Fruit fly (Drosophila melanogaster) whole organism, prepupa: ENCODE measurements around the gene CG33293.

ENCODE experiments used
- Blimp-1 ChIP-seq: fragments of 200-800 bp; sonication (Bioruptor generic); optimal IDR thresholded peaks from 3 replicates; lab custom pipeline; 2017; ENCODE audit warnings: missing biosample characterization, missing genetic modification characterization, mild to moderate bottlenecking, moderate library complexity, missing genetic modification reagents
- CG11762 ChIP-seq: fragments of 200-800 bp; sonication (Bioruptor generic); optimal IDR thresholded peaks from 3 replicates; lab custom pipeline; 2016; ENCODE audit warnings: missing biosample characterization, missing genetic modification characterization; ENCODE audit not compliant: insufficient read depth
- CG15336 ChIP-seq: fragments of 200-800 bp; sonication (Bioruptor generic); IDR thresholded peaks from 2 replicates; pipeline ENCODE4 v1.3.6; 2022; ENCODE audit warnings: missing biosample characterization, missing genetic modification characterization
- CG16779 ChIP-seq: fragments of 200-800 bp; sonication (Bioruptor generic); optimal IDR thresholded peaks from 3 replicates; lab custom pipeline; 2017; ENCODE audit warnings: missing biosample characterization, mild to moderate bottlenecking, missing genetic modification characterization
- CG3032 ChIP-seq: fragments of 200-800 bp; optimal IDR thresholded peaks from 2 replicates; lab custom pipeline; 2019; ENCODE audit warnings: missing biosample characterization, mild to moderate bottlenecking, missing genetic modification characterization, moderate library complexity
- CG31627 ChIP-seq: fragments of 200-800 bp; sonication (Bioruptor generic); optimal IDR thresholded peaks from 3 replicates; lab custom pipeline; 2016; ENCODE audit warnings: missing biosample characterization, missing genetic modification characterization
- CG32006 ChIP-seq: fragments of 200-800 bp; sonication (Bioruptor generic); optimal IDR thresholded peaks from 3 replicates; lab custom pipeline; 2017; ENCODE audit warnings: missing biosample characterization, mild to moderate bottlenecking, missing genetic modification characterization
- CG34406 ChIP-seq: fragments of 200-800 bp; sonication (Bioruptor generic); optimal IDR thresholded peaks from 3 replicates; lab custom pipeline; 2016; ENCODE audit warnings: missing biosample characterization, missing genetic modification characterization
- CG4318 ChIP-seq: fragments of 200-800 bp; sonication (Bioruptor generic); optimal IDR thresholded peaks from 3 replicates; lab custom pipeline; 2017; ENCODE audit warnings: missing biosample characterization, mild to moderate bottlenecking, missing genetic modification characterization
- CG6276 ChIP-seq: fragments of 200-800 bp; sonication (Bioruptor generic); optimal IDR thresholded peaks from 2 replicates; lab custom pipeline; 2017; ENCODE audit warnings: missing biosample characterization, mild to moderate bottlenecking, missing genetic modification characterization
- CG6792 ChIP-seq: fragments of 200-800 bp; sonication (Bioruptor generic); optimal IDR thresholded peaks from 3 replicates; lab custom pipeline; 2016; ENCODE audit warnings: missing biosample characterization, missing genetic modification characterization
- CG6808 ChIP-seq: fragments of 200-800 bp; sonication (Bioruptor generic); optimal IDR thresholded peaks from 3 replicates; lab custom pipeline; 2017; ENCODE audit warnings: missing biosample characterization, missing genetic modification characterization, mild to moderate bottlenecking, moderate library complexity, missing genetic modification reagents
- CG6854 ChIP-seq: fragments of 200-800 bp; sonication (Bioruptor generic); optimal IDR thresholded peaks from 2 replicates; lab custom pipeline; 2017; ENCODE audit warnings: missing biosample characterization, mild to moderate bottlenecking, missing genetic modification characterization
- CG7368 ChIP-seq: fragments of 200-800 bp; sonication (Bioruptor generic); optimal IDR thresholded peaks from 3 replicates; lab custom pipeline; 2016; ENCODE audit warnings: missing biosample characterization, missing genetic modification characterization
- CG8319 ChIP-seq: fragments of 200-800 bp; sonication (Bioruptor generic); optimal IDR thresholded peaks from 3 replicates; lab custom pipeline; 2016; ENCODE audit warnings: missing biosample characterization, missing genetic modification characterization
- CG9139 ChIP-seq: fragments of 200-800 bp; sonication (Bioruptor generic); optimal IDR thresholded peaks from 3 replicates; lab custom pipeline; 2017; ENCODE audit warnings: missing biosample characterization, mild to moderate bottlenecking, missing genetic modification characterization
- Eip75B ChIP-seq: fragments of 200-800 bp; sonication (Bioruptor generic); optimal IDR thresholded peaks from 3 replicates; lab custom pipeline; 2016; ENCODE audit warnings: missing biosample characterization, missing genetic modification characterization
- Eip78C ChIP-seq: fragments of 200-800 bp; sonication (Bioruptor generic); peaks from one replicate; lab custom pipeline; 2016; ENCODE audit warnings: missing biosample characterization, missing genetic modification characterization
- Eip93F ChIP-seq: fragments of 200-800 bp; sonication (Bioruptor generic); optimal IDR thresholded peaks from 2 replicates; lab custom pipeline; 2016; ENCODE audit warnings: missing biosample characterization, mild to moderate bottlenecking, missing genetic modification characterization
- Ets96B ChIP-seq: fragments of 200-800 bp; optimal IDR thresholded peaks from 2 replicates; lab custom pipeline; 2019; ENCODE audit warnings: missing biosample characterization, mild to moderate bottlenecking, missing genetic modification characterization, moderate library complexity
- Gug ChIP-seq: fragments of 200-800 bp; sonication (Bioruptor generic); IDR thresholded peaks from 2 replicates; pipeline ENCODE4 v1.3.6; 2022; ENCODE audit warnings: missing biosample characterization, missing genetic modification characterization
- Hr39 ChIP-seq: fragments of 200-800 bp; sonication (Bioruptor generic); optimal IDR thresholded peaks from 2 replicates; lab custom pipeline; 2016; ENCODE audit warnings: missing biosample characterization, missing genetic modification characterization
- Hr4 ChIP-seq: fragments of 200-800 bp; sonication (Bioruptor generic); optimal IDR thresholded peaks from 3 replicates; lab custom pipeline; 2016; ENCODE audit warnings: missing biosample characterization, missing genetic modification characterization
- Lpt ChIP-seq: fragments of 200-800 bp; sonication (Bioruptor generic); optimal IDR thresholded peaks from 3 replicates; lab custom pipeline; 2016; ENCODE audit warnings: missing biosample characterization, missing genetic modification characterization
- Met ChIP-seq: fragments of 200-800 bp; sonication (Bioruptor generic); optimal IDR thresholded peaks from 3 replicates; lab custom pipeline; 2016; ENCODE audit warnings: missing biosample characterization, missing genetic modification characterization
- Smox ChIP-seq: fragments of 200-800 bp; sonication (Bioruptor generic); optimal IDR thresholded peaks from 3 replicates; lab custom pipeline; 2016; ENCODE audit warnings: missing biosample characterization, missing genetic modification characterization
- Sox102F ChIP-seq: fragments of 200-800 bp; sonication (Bioruptor generic); optimal IDR thresholded peaks from 2 replicates; lab custom pipeline; 2016; ENCODE audit warnings: missing biosample characterization, mild to moderate bottlenecking, missing genetic modification characterization
- Sox14 ChIP-seq: fragments of 200-800 bp; sonication (Bioruptor generic); optimal IDR thresholded peaks from 3 replicates; lab custom pipeline; 2016; ENCODE audit warnings: missing biosample characterization, missing genetic modification characterization
- Sox15 ChIP-seq: fragments of 200-800 bp; sonication (Bioruptor generic); optimal IDR thresholded peaks from 3 replicates; lab custom pipeline; 2016; ENCODE audit warnings: missing biosample characterization, missing genetic modification characterization
- achi ChIP-seq: fragments of 200-800 bp; sonication (Bioruptor generic); optimal IDR thresholded peaks from 3 replicates; lab custom pipeline; 2016; ENCODE audit warnings: missing biosample characterization, missing genetic modification characterization
- acj6 ChIP-seq: fragments of 200-800 bp; sonication (Bioruptor generic); optimal IDR thresholded peaks from 3 replicates; lab custom pipeline; 2016; ENCODE audit warnings: missing biosample characterization, missing genetic modification characterization
- cyc ChIP-seq: fragments of 200-800 bp; sonication (Bioruptor generic); optimal IDR thresholded peaks from 3 replicates; lab custom pipeline; 2016; ENCODE audit warnings: missing biosample characterization, missing genetic modification characterization
- dac ChIP-seq: fragments of 200-800 bp; sonication (Bioruptor generic); optimal IDR thresholded peaks from 2 replicates; lab custom pipeline; 2017; ENCODE audit warnings: missing biosample characterization, mild to moderate bottlenecking, missing genetic modification characterization
- dsx ChIP-seq: fragments of 200-800 bp; optimal IDR thresholded peaks from 3 replicates; lab custom pipeline; 2019; ENCODE audit warnings: missing biosample characterization, mild to moderate bottlenecking, missing genetic modification characterization, moderate library complexity; ENCODE audit not compliant: poor library complexity, severe bottlenecking
- eg ChIP-seq: fragments of 200-800 bp; sonication (Bioruptor generic); IDR thresholded peaks from 3 replicates; pipeline ENCODE4 v1.3.6; 2022; ENCODE audit warnings: missing biosample characterization, missing genetic modification characterization
- esn ChIP-seq: fragments of 200-800 bp; sonication (Bioruptor generic); optimal IDR thresholded peaks from 2 replicates; lab custom pipeline; 2016; ENCODE audit warnings: missing biosample characterization, mild to moderate bottlenecking, missing genetic modification characterization, moderate library complexity
- fkh ChIP-seq: fragments of 200-800 bp; sonication (Bioruptor generic); optimal IDR thresholded peaks from 3 replicates; lab custom pipeline; 2017; ENCODE audit warnings: missing biosample characterization, mild to moderate bottlenecking, missing genetic modification characterization, moderate library complexity
- net ChIP-seq: fragments of 200-800 bp; sonication (Bioruptor generic); optimal IDR thresholded peaks from 3 replicates; lab custom pipeline; 2016; ENCODE audit warnings: missing biosample characterization, missing genetic modification characterization
- pdm3 ChIP-seq: fragments of 200-800 bp; sonication (Bioruptor generic); optimal IDR thresholded peaks from 3 replicates; lab custom pipeline; 2016; ENCODE audit warnings: missing biosample characterization, missing genetic modification characterization
- salr ChIP-seq, 2 experiments: fragments of 200-800 bp; sonication (Bioruptor generic); optimal IDR thresholded peaks; 3 replicates each; lab custom pipeline; 2016 to 2018; ENCODE audit warnings: missing biosample characterization in 2 of 2, missing genetic modification characterization in 2 of 2, mild to moderate bottlenecking in 1 of 2
- ss ChIP-seq, 2 experiments: fragments of 200-800 bp; sonication (Bioruptor generic); optimal IDR thresholded peaks; 2 replicates in 1 of 2; 3 replicates in 1 of 2; lab custom pipeline; 2017 to 2018; ENCODE audit warnings: mild to moderate bottlenecking in 2 of 2, missing biosample characterization in 2 of 2, missing genetic modification characterization in 2 of 2, moderate library complexity in 1 of 2
- svp ChIP-seq: fragments of 200-800 bp; sonication (Bioruptor generic); peaks from one replicate; lab custom pipeline; 2016; ENCODE audit warnings: missing biosample characterization, missing genetic modification characterization
- topi ChIP-seq: fragments of 200-800 bp; sonication (Bioruptor generic); optimal IDR thresholded peaks from 3 replicates; lab custom pipeline; 2016; ENCODE audit warnings: missing biosample characterization, missing genetic modification characterization
- vri ChIP-seq: fragments of 200-800 bp; sonication (Bioruptor generic); optimal IDR thresholded peaks from 3 replicates; lab custom pipeline; 2016; ENCODE audit warnings: missing biosample characterization, mild to moderate bottlenecking, missing genetic modification characterization

The CG33293 gene

dm6 chr3R:5256462-5257146 is 16.1 kb upstream of the CG33293 start, which contains the start of the genes Enoph and Hph (continued):
- TF ChIP-seq Hr4 (peak; percentile 65), topi (GFP tag; lab: Kevin White, UChicago) (peak; percentile 62), achi (GFP tag; lab: Kevin White, UChicago) (peak; percentile 75), pdm3 (peak; percentile 64), CG6808 (GFP tag; lab: Kevin White, UChicago) (peak; percentile 53), Lpt (peak; percentile 57), CG6792 (GFP tag; lab: Kevin White, UChicago) (peak; percentile 55), Eip78C (GFP tag; lab: Kevin White, UChicago) (peak; percentile 78), acj6 (GFP tag; lab: Kevin White, UChicago) (peak; percentile 74), eg (peak; percentile 55; the same call in 2 of the 3 replicates), CG34406 (peak; percentile 50), net (GFP tag; lab: Kevin White, UChicago) (peak; percentile 31), Hr39 (GFP tag; lab: Kevin White, UChicago) (peak; percentile 64), Gug (GFP tag; lab: Robert Waterston, UW) (peak; percentile 71), cyc (GFP tag; lab: Kevin White, UChicago) (peak; percentile 66), CG15336 (0 out of 2 replicates have a peak, but pooled peaks have one; percentile 21), dac (peak; percentile 19), CG7368 (no peak), Sox15 (GFP tag; lab: Kevin White, UChicago) (peak; percentile 62), dsx (GFP tag; lab: Kevin White, UChicago) (peak; percentile 49), Sox14 (peak; percentile 76), Eip93F (no peak), salr (GFP tag; optimal IDR thresholded peaks at IDR 0.05; lab: Kevin White, UChicago) (peak in 1 of 2 experiments; percentile 72), CG8319 (GFP tag; lab: Kevin White, UChicago) (peak; percentile 43), ss (GFP tag; optimal IDR thresholded peaks at IDR 0.05; lab: Kevin White, UChicago) (peak in 1 of 2 experiments; percentile 57), CG4318 (GFP tag; lab: Kevin White, UChicago) (peak; percentile 49), CG32006 (GFP tag; lab: Kevin White, UChicago) (peak; percentile 77), CG11762 (GFP tag; lab: Kevin White, UChicago) (peak; percentile 39), Blimp-1 (no peak), CG9139 (GFP tag; lab: Kevin White, UChicago) (no peak), svp (GFP tag; lab: Kevin White, UChicago) (peak; percentile 80), CG6276 (GFP tag; lab: Kevin White, UChicago) (no peak), esn (peak; percentile 71), vri (GFP tag; lab: Kevin White, UChicago) (no peak)
- TF ChIP-seq, all 60 proteins: peak for 50

- no peak for TF ChIP-seq dsx (GFP tag; lab: Kevin White, UChicago)
- TF ChIP-seq Eip78C (GFP tag; lab: Kevin White, UChicago) = peak; percentile 46
Observed at dm6 chr3R:5252853-5253252, 12.3 kb upstream of the CG33293 start, which contains the start of gene CG1113. CG1113 (plus strand) TSS chr3R:5253153.

- TF ChIP-seq CG32006 (GFP tag; lab: Kevin White, UChicago) = no peak
- TF ChIP-seq CG3032 (tag; lab: Kevin White, UChicago) = peak; percentile 6
- no peak for TF ChIP-seq CG4318 (GFP tag; lab: Kevin White, UChicago)
- TF ChIP-seq Ets96B (tag; lab: Kevin White, UChicago) = no peak
- no peak for TF ChIP-seq CG6276 (GFP tag; lab: Kevin White, UChicago)
- TF ChIP-seq Met (GFP tag; lab: Kevin White, UChicago) = peak; percentile 5
- peak; percentile 36 for TF ChIP-seq Sox102F
- TF ChIP-seq eg = 0 out of 3 replicates have a peak, but pooled peaks have one; percentile 9
- peak; percentile 66 for TF ChIP-seq svp (GFP tag; lab: Kevin White, UChicago)
- TF ChIP-seq pdm3 = no peak
- peak; percentile 25 for TF ChIP-seq esn
- peak; percentile 56 for TF ChIP-seq Blimp-1
- TF ChIP-seq Eip75B (GFP tag; lab: Kevin White, UChicago) = peak; percentile 27
- peak; percentile 90 for TF ChIP-seq Sox14
- no peak for TF ChIP-seq CG31627
- peak; percentile 28 to 63 for TF ChIP-seq ss (GFP tag; optimal IDR thresholded peaks at IDR 0.05; lab: Kevin White, UChicago)
- peak; percentile 24 for TF ChIP-seq Smox
- peak; percentile 70 for TF ChIP-seq CG6854 (GFP tag; lab: Kevin White, UChicago)
- no peak for TF ChIP-seq CG7368
- TF ChIP-seq CG34406 = no peak
- TF ChIP-seq CG16779 (tag; lab: Kevin White, UChicago) = no peak
- peak; percentile 29 for TF ChIP-seq fkh
- peak; percentile 19 for TF ChIP-seq Eip78C (GFP tag; lab: Kevin White, UChicago)
- peak; percentile 9 for TF ChIP-seq topi (GFP tag; lab: Kevin White, UChicago)
- no peak for TF ChIP-seq net (GFP tag; lab: Kevin White, UChicago)
Observed at dm6 chr3R:5251243-5251865, 10.8 kb upstream of the CG33293 start, which contains the start of gene CtsF. CtsF (minus strand) TSS chr3R:5251745.
